Fruit fly (Drosophila melanogaster): Measurements from ENCODE around the gene CG11563.

The CG11563 gene

DNA sequence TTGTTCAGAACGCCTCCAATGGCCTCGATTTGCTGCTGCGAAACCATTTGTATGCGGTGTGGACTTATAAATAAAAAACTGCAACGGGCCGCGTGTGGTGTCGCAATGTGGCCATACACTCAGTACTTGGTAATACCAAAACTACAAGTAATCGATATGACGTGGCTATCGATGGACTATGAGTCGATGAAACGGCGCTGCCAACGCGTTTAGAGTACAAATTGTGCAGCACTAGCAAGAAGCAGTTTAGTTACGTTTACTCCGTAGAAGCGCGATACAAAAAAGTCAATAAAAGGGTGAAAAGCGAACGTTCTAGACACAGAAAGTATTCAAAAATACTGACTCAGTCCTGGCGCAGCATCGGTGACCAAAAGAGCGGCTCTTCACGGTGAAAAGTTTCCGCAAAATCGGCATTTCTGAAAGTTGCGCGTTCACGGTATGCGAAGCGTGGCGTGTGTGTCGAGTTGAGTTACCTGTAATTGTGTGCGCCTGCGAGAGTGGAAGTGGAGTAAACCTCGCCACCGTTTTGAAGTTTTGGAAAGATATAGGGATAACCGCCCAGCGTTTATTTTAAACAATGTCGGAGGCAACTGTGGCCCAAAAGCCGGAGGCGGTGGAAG is 10.7 kb downstream of the CG11563 start, which contains the start of the genes nero and CG1910 (continued):
- TF ChIP-seq CG1529 (GFP tag; optimal IDR thresholded peaks at IDR 0.05) (no peak), Elba2 (GFP tag; optimal IDR thresholded peaks at IDR 0.05) (no peak), pho (GFP tag; optimal IDR thresholded peaks at IDR 0.05) (peak; percentile 7), GATAe (GFP tag; conservative IDR thresholded peaks at IDR 0.05) (no peak), MESR4 (GFP tag; optimal IDR thresholded peaks at IDR 0.05) (peak; percentile 77), slbo (GFP tag; IDR thresholded peaks at IDR 0.05) (no peak), crp (GFP tag; optimal IDR thresholded peaks at IDR 0.05) (peak in 1 of 2 experiments; percentile 13), onecut (GFP tag; IDR thresholded peaks at IDR 0.05) (peak; percentile 58), gsb (GFP tag; IDR thresholded peaks at IDR 0.05) (no peak), ap (GFP tag; IDR thresholded peaks at IDR 0.05) (no peak), zen (tag; optimal IDR thresholded peaks at IDR 0.05) (peak; percentile 37), hb (GFP tag; IDR thresholded peaks at IDR 0.05; ENCODE audit: partially characterized antibody) (no peak), wdn (GFP tag; IDR thresholded peaks at IDR 0.05) (no peak), abd-A (tag; optimal IDR thresholded peaks at IDR 0.05) (no peak), TFAM (GFP tag; optimal IDR thresholded peaks at IDR 0.05) (no peak), Xrp1 (GFP tag; IDR thresholded peaks at IDR 0.05) (no peak), CG13296 (GFP tag; optimal IDR thresholded peaks at IDR 0.05) (no peak), dati (GFP tag; IDR thresholded peaks at IDR 0.05) (no peak), Ravus (GFP tag; IDR thresholded peaks at IDR 0.05) (no peak), vnd (GFP tag; IDR thresholded peaks at IDR 0.05; ENCODE audit: partially characterized antibody) (no peak), Lhr (GFP tag; optimal IDR thresholded peaks at IDR 0.05) (peak; percentile 60), kay (GFP tag; optimal IDR thresholded peaks at IDR 0.05) (peak; percentile 23), CG10321 (GFP tag; IDR thresholded peaks at IDR 0.05) (no peak), z (GFP tag; IDR thresholded peaks at IDR 0.05) (no peak), CG4328 (GFP tag; optimal IDR thresholded peaks at IDR 0.05) (no peak), seq (GFP tag; IDR thresholded peaks at IDR 0.05) (no peak), Dfd (GFP tag; optimal IDR thresholded peaks at IDR 0.05) (no peak), CG18011 (GFP tag; optimal IDR thresholded peaks at IDR 0.05) (no peak), CG13624 (GFP tag; optimal IDR thresholded peaks at IDR 0.05) (no peak), Dad (GFP tag; optimal IDR thresholded peaks at IDR 0.05) (no peak), Bdp1 (GFP tag; optimal IDR thresholded peaks at IDR 0.05) (no peak), sna (GFP tag; IDR thresholded peaks at IDR 0.05; ENCODE audit: partially characterized antibody) (no peak), CG8924 (tag; optimal IDR thresholded peaks at IDR 0.05) (no peak), CG17568 (GFP tag; optimal IDR thresholded peaks at IDR 0.05) (no peak), CG8388 (GFP tag; optimal IDR thresholded peaks at IDR 0.05) (peak; percentile 10), CG4730 (GFP tag; IDR thresholded peaks at IDR 0.05) (no peak), Mad (GFP tag; optimal IDR thresholded peaks at IDR 0.05) (no peak), twi (tag; optimal IDR thresholded peaks at IDR 0.05) (no peak), CG16863 (GFP tag; optimal IDR thresholded peaks at IDR 0.05) (no peak), ase (GFP tag; IDR thresholded peaks at IDR 0.05) (no peak), Abd-B (GFP tag; optimal IDR thresholded peaks at IDR 0.05) (no peak), pum (GFP tag; optimal IDR thresholded peaks at IDR 0.05) (no peak), CG1602 (GFP tag; optimal IDR thresholded peaks at IDR 0.05) (no peak), Doc3 (GFP tag; IDR thresholded peaks at IDR 0.05; ENCODE audit: partially characterized antibody) (no peak), Blimp-1 (GFP tag; optimal IDR thresholded peaks at IDR 0.05) (no peak), ab (GFP tag; optimal IDR thresholded peaks at IDR 0.05) (no peak), Camta (GFP tag; optimal IDR thresholded peaks at IDR 0.05) (no peak), C15 (GFP tag; IDR thresholded peaks at IDR 0.05) (no peak), hkb (optimal IDR thresholded peaks at IDR 0.05) (peak; percentile 30), hkb (GFP tag; IDR thresholded peaks at IDR 0.05) (no peak), Ada2b (GFP tag; IDR thresholded peaks at IDR 0.05) (no peak), CG30403 (GFP tag; optimal IDR thresholded peaks at IDR 0.05) (peak; percentile 9)
